Fruit fly (Drosophila melanogaster) whole organism, embryonic: Measurements from ENCODE around the gene CG34417.

Source experiments
- CG10366 ChIP-seq: fragments of 200-800 bp; sonication (Bioruptor generic); IDR thresholded peaks from 2 replicates; pipeline ENCODE4 v1.3.6; 2022; ENCODE audit warnings: missing biosample characterization, missing genetic modification characterization
- CG11093 ChIP-seq: fragments of 200-800 bp; sonication (Bioruptor generic); IDR thresholded peaks from 3 replicates; pipeline ENCODE4 v1.3.6; 2022; ENCODE audit warnings: missing biosample characterization, missing genetic modification characterization
- CG12236 ChIP-seq: fragments of 200-800 bp; sonication (Bioruptor generic); optimal IDR thresholded peaks from 2 replicates; lab custom pipeline; 2016; ENCODE audit warnings: missing biosample characterization, missing genetic modification characterization
- CG13624 ChIP-seq: fragments of 200-800 bp; sonication (Bioruptor generic); optimal IDR thresholded peaks from 2 replicates; lab custom pipeline; 2016; ENCODE audit warnings: missing biosample characterization, missing genetic modification characterization
- CG14014 ChIP-seq: fragments of 200-800 bp; sonication (Bioruptor generic); IDR thresholded peaks from 2 replicates; pipeline ENCODE4 v1.3.6; 2022; ENCODE audit warnings: missing biosample characterization, missing genetic modification characterization
- CG14860 ChIP-seq: fragments of 200-800 bp; sonication (Bioruptor generic); IDR thresholded peaks from 3 replicates; pipeline ENCODE4 v1.3.6; 2022; ENCODE audit warnings: missing biosample characterization, missing genetic modification characterization; ENCODE audit not compliant: partially characterized antibody
- CG15601 ChIP-seq: fragments of 200-800 bp; sonication (Bioruptor generic); optimal IDR thresholded peaks from 3 replicates; lab custom pipeline; 2019; ENCODE audit warnings: missing biosample characterization, mild to moderate bottlenecking, missing genetic modification characterization, moderate library complexity
- CG16779 ChIP-seq: fragments of 200-800 bp; sonication (Bioruptor generic); IDR thresholded peaks from 2 replicates; pipeline ENCODE4 v1.3.6; 2022; ENCODE audit warnings: missing biosample characterization, missing genetic modification characterization
- CG17361 ChIP-seq: fragments of 200-800 bp; sonication (Bioruptor generic); IDR thresholded peaks from 3 replicates; pipeline ENCODE4 v1.3.6; 2022; ENCODE audit warnings: missing biosample characterization, missing genetic modification characterization
- CG17912 ChIP-seq: fragments of 200-800 bp; sonication (Bioruptor generic); optimal IDR thresholded peaks from 2 replicates; lab custom pipeline; 2018; ENCODE audit warnings: missing biosample characterization, mild to moderate bottlenecking, missing genetic modification characterization
- CG2202 ChIP-seq: fragments of 200-800 bp; sonication (Bioruptor generic); optimal IDR thresholded peaks from 2 replicates; lab custom pipeline; 2018; ENCODE audit warnings: missing biosample characterization, mild to moderate bottlenecking, missing genetic modification characterization
- CG2678 ChIP-seq: fragments of 200-800 bp; sonication (Bioruptor generic); optimal IDR thresholded peaks from 3 replicates; lab custom pipeline; 2019; ENCODE audit warnings: missing biosample characterization, mild to moderate bottlenecking, missing genetic modification characterization, moderate library complexity
- CG8281 ChIP-seq: fragments of 200-800 bp; sonication (Bioruptor generic); optimal IDR thresholded peaks from 2 replicates; lab custom pipeline; 2018; ENCODE audit warnings: missing biosample characterization, mild to moderate bottlenecking, missing genetic modification characterization, moderate library complexity
- CG8359 ChIP-seq: fragments of 200-800 bp; sonication (Bioruptor generic); optimal IDR thresholded peaks from 2 replicates; lab custom pipeline; 2017; ENCODE audit warnings: missing biosample characterization, mild to moderate bottlenecking, missing genetic modification characterization, borderline replicate concordance
- CkIIα-i1 ChIP-seq: fragments of 200-800 bp; sonication (Bioruptor generic); IDR thresholded peaks from 2 replicates; pipeline ENCODE4 v1.3.6; 2022; ENCODE audit warnings: missing biosample characterization, missing genetic modification characterization
- D ChIP-seq, 2 experiments: fragments of 200-800 bp in 1 of 2; fragments of >200 bp in 1 of 2; sonication (Bioruptor generic) in 1 of 2; optimal IDR thresholded peaks; 2 replicates in 1 of 2; 3 replicates in 1 of 2; lab custom pipeline; 2017; ENCODE audit warnings: mild to moderate bottlenecking in 1 of 2, missing biosample characterization in 1 of 2, missing genetic modification characterization in 1 of 2, missing genetic modification reagents in 1 of 2
- Dek ChIP-seq: fragments of 200-800 bp; sonication (Bioruptor generic); optimal IDR thresholded peaks from 3 replicates; lab custom pipeline; 2019; ENCODE audit warnings: missing biosample characterization, mild to moderate bottlenecking, missing genetic modification characterization, moderate library complexity
- Drgx ChIP-seq: fragments of 200-800 bp; sonication (Bioruptor generic); IDR thresholded peaks from 2 replicates; pipeline ENCODE4 v1.3.6; 2022; ENCODE audit warnings: missing biosample characterization, missing genetic modification characterization
- H15 ChIP-seq: fragments of 200-800 bp; sonication (Bioruptor generic); IDR thresholded peaks from 3 replicates; pipeline ENCODE4 v1.3.6; 2022; ENCODE audit warnings: missing biosample characterization, missing genetic modification characterization
- Hmx ChIP-seq: fragments of 200-800 bp; sonication (Bioruptor generic); optimal IDR thresholded peaks from 2 replicates; lab custom pipeline; 2016; ENCODE audit warnings: missing biosample characterization, missing genetic modification characterization
- Hr78 ChIP-seq, 2 experiments: fragments of 200-800 bp in 1 of 2; fragments of >200 bp in 1 of 2; sonication (Bioruptor generic) in 1 of 2; optimal IDR thresholded peaks; 2 replicates each; lab custom pipeline; 2017 to 2019; ENCODE audit warnings: missing biosample characterization in 2 of 2, missing genetic modification characterization in 2 of 2, mild to moderate bottlenecking in 1 of 2, moderate library complexity in 1 of 2
- Pdp1 ChIP-seq, 2 experiments: fragments of 200-800 bp; sonication (Bioruptor generic); optimal IDR thresholded peaks; 3 replicates each; lab custom pipeline; 2016; ENCODE audit warnings: missing biosample characterization in 2 of 2, missing genetic modification characterization in 2 of 2, mild to moderate bottlenecking in 1 of 2, moderate library complexity in 1 of 2
- Poxn ChIP-seq: fragments of 200-800 bp; sonication (Bioruptor generic); IDR thresholded peaks from 2 replicates; pipeline ENCODE4 v1.3.6; 2022; ENCODE audit warnings: missing biosample characterization, missing genetic modification characterization
- Rfx ChIP-seq: fragments of 200-800 bp; sonication (Bioruptor generic); IDR thresholded peaks from 2 replicates; pipeline ENCODE4 v1.3.6; 2022; ENCODE audit warnings: missing biosample characterization, missing genetic modification characterization
- Stat92E ChIP-seq, 3 experiments: fragments of >200 bp in 2 of 3; fragments of 200-800 bp in 1 of 3; sonication (Bioruptor generic) in 1 of 3; optimal IDR thresholded peaks; 2 replicates each; lab custom pipeline; 2017 to 2019; ENCODE audit warnings: missing biosample characterization in 3 of 3, missing genetic modification characterization in 3 of 3, mild to moderate bottlenecking in 1 of 3, moderate library complexity in 1 of 3
- ac ChIP-seq: fragments of 200-800 bp; sonication (Bioruptor generic); optimal IDR thresholded peaks from 3 replicates; lab custom pipeline; 2017; ENCODE audit warnings: missing biosample characterization, mild to moderate bottlenecking, missing genetic modification characterization
- al ChIP-seq: fragments of 200-800 bp; sonication (Bioruptor generic); IDR thresholded peaks from 2 replicates; pipeline ENCODE4 v1.3.6; 2022; ENCODE audit warnings: missing biosample characterization, missing genetic modification characterization
- ase ChIP-seq: fragments of 200-800 bp; sonication (Bioruptor generic); IDR thresholded peaks from 3 replicates; pipeline ENCODE4 v1.3.6; 2022; ENCODE audit warnings: missing biosample characterization, missing genetic modification characterization
- bsh ChIP-seq, 2 experiments: fragments of 200-800 bp; sonication (Bioruptor generic); optimal IDR thresholded peaks; 2 replicates each; lab custom pipeline; 2017 to 2018; ENCODE audit warnings: mild to moderate bottlenecking in 2 of 2, missing biosample characterization in 2 of 2, missing genetic modification characterization in 2 of 2, moderate library complexity in 1 of 2
- crc ChIP-seq: fragments of 200-800 bp; sonication (Bioruptor generic); optimal IDR thresholded peaks from 2 replicates; lab custom pipeline; 2016; ENCODE audit warnings: missing biosample characterization, missing genetic modification characterization
- eve ChIP-seq, 2 experiments: fragments of >200 bp; optimal IDR thresholded peaks; 2 replicates each; lab custom pipeline; 2017; ENCODE audit warnings: missing biosample characterization in 2 of 2, missing genetic modification characterization in 2 of 2
- fd3F ChIP-seq: fragments of 200-800 bp; sonication (Bioruptor generic); optimal IDR thresholded peaks from 2 replicates; lab custom pipeline; 2018; ENCODE audit warnings: missing biosample characterization, mild to moderate bottlenecking, missing genetic modification characterization, moderate library complexity
- hbn ChIP-seq: fragments of 200-800 bp; sonication (Bioruptor generic); IDR thresholded peaks from 2 replicates; pipeline ENCODE4 v1.3.6; 2022; ENCODE audit warnings: missing biosample characterization, missing genetic modification characterization; ENCODE audit not compliant: partially characterized antibody
- kni ChIP-seq: fragments of 200-800 bp; sonication (Bioruptor generic); optimal IDR thresholded peaks from 3 replicates; lab custom pipeline; 2017; ENCODE audit warnings: mild to moderate bottlenecking, missing biosample characterization, missing genetic modification reagents, missing genetic modification characterization
- maf-S ChIP-seq: fragments of 200-800 bp; sonication (Bioruptor generic); optimal IDR thresholded peaks from 2 replicates; lab custom pipeline; 2016; ENCODE audit warnings: missing biosample characterization, missing genetic modification characterization
- otp ChIP-seq: fragments of 200-800 bp; sonication (Bioruptor generic); IDR thresholded peaks from 3 replicates; pipeline ENCODE4, ENCODE4 v1.3.6; 2022; ENCODE audit warnings: missing biosample characterization, missing genetic modification characterization
- pfk ChIP-seq: fragments of 200-800 bp; sonication (Bioruptor generic); optimal IDR thresholded peaks from 2 replicates; lab custom pipeline; 2018; ENCODE audit warnings: missing biosample characterization, mild to moderate bottlenecking, missing genetic modification characterization, moderate library complexity
- pros ChIP-seq: fragments of 200-800 bp; sonication (Bioruptor generic); optimal IDR thresholded peaks from 3 replicates; lab custom pipeline; 2019; ENCODE audit warnings: missing biosample characterization, mild to moderate bottlenecking, missing genetic modification characterization, moderate library complexity
- seq ChIP-seq: fragments of 200-800 bp; sonication (Bioruptor generic); IDR thresholded peaks from 2 replicates; pipeline ENCODE4 v1.3.6; 2022; ENCODE audit warnings: missing biosample characterization, missing genetic modification characterization
- sim ChIP-seq: fragments of 200-800 bp; sonication (Bioruptor generic); IDR thresholded peaks from 2 replicates; pipeline ENCODE4 v1.3.6; 2022; ENCODE audit warnings: missing biosample characterization, missing genetic modification characterization
- slp2 ChIP-seq: fragments of 200-800 bp; sonication (Bioruptor generic); optimal IDR thresholded peaks from 2 replicates; lab custom pipeline; 2016; ENCODE audit warnings: missing biosample characterization, missing genetic modification characterization
- sr ChIP-seq: fragments of 200-800 bp; sonication (Bioruptor generic); IDR thresholded peaks from 3 replicates; pipeline ENCODE4 v1.3.6; 2022; ENCODE audit warnings: missing biosample characterization, missing genetic modification characterization
- wdn ChIP-seq: fragments of 200-800 bp; sonication (Bioruptor generic); IDR thresholded peaks from 2 replicates; pipeline ENCODE4 v1.3.6; 2022; ENCODE audit warnings: missing biosample characterization, missing genetic modification characterization
- wek ChIP-seq: fragments of 200-800 bp; sonication (Bioruptor generic); optimal IDR thresholded peaks from 3 replicates; lab custom pipeline; 2018; ENCODE audit warnings: missing biosample characterization, mild to moderate bottlenecking, missing genetic modification characterization, moderate library complexity

CG34417 gene

DNA sequence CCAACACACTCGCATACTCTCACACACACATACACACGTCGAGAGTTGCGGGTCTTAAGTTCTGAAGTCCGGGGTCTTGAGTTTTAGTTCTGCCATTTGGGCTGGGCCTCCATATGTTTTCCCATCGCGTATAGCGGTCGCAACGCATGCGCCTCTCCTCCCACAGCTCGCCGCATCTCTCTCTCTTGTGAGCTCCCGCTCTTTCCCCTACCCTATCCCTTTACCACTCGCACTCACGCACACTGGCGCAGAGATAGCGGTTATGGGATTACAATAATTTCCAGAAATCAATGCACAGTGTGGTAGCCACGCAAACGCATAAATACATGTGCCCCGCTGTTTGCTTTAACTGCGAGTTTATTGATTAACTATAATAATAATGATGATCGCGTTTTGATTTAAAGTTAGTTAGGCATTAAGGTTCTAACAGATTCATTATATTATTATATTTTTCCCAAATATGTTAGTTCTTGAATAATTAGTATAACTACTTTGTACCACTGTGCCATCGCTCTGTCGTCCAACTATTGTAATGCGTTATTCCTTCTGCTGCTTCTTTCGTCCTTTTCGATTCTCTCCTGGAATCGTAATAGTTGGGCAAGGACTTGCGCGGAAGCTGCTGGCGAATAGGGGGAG is 61.2 kb downstream of the CG34417 start (continued):
- TF ChIP-seq Dek (peak; percentile 89), CG2202 (tag; lab: Kevin White, UChicago) (peak; percentile 85), Rfx (GFP tag; lab: Robert Waterston, UW) (peak; percentile 84), CG17361 (GFP tag; lab: Robert Waterston, UW) (peak; percentile 94), sim (GFP tag; lab: Robert Waterston, UW) (peak; percentile 84), D (optimal IDR thresholded peaks at IDR 0.05; lab: Kevin White, UChicago) (no peak), D (GFP tag; optimal IDR thresholded peaks at IDR 0.05; lab: Kevin White, UChicago) (peak; percentile 94), CG11093 (GFP tag; lab: Robert Waterston, UW) (peak; percentile 87), ac (GFP tag; lab: Kevin White, UChicago) (peak; percentile 75), slp2 (peak; percentile 73), bsh (GFP tag; optimal IDR thresholded peaks at IDR 0.05; lab: Kevin White, UChicago) (peak; percentile 85 to 92), CkIIα-i1 (GFP tag; lab: Robert Waterston, UW) (peak; percentile 24; the same call in 1 of the 2 replicates), CG14860 (peak; percentile 70), maf-S (peak; percentile 74), Stat92E (GFP tag; optimal IDR thresholded peaks at IDR 0.05; lab: Kevin White, UChicago) (peak in 1 of 3 experiments; percentile 47), CG15601 (tag; lab: Kevin White, UChicago) (peak; percentile 85), Hmx (GFP tag; lab: Kevin White, UChicago) (peak; percentile 63), wdn (GFP tag; lab: Robert Waterston, UW) (peak; percentile 78), Hr78 (GFP tag; optimal IDR thresholded peaks at IDR 0.05; lab: Kevin White, UChicago) (peak in 1 of 2 experiments; percentile 73), CG8281 (peak; percentile 80), kni (GFP tag; lab: Kevin White, UChicago) (peak; percentile 74), pros (GFP tag; lab: Kevin White, UChicago) (peak; percentile 94), Pdp1 (GFP tag; optimal IDR thresholded peaks at IDR 0.05; lab: Kevin White, UChicago) (peak; percentile 85 to 90), CG16779 (GFP tag; lab: Robert Waterston, UW) (peak; percentile 56), CG13624 (GFP tag; lab: Kevin White, UChicago) (peak; percentile 74), sr (peak; percentile 54; the same call in 2 of the 3 replicates), eve (GFP tag; optimal IDR thresholded peaks at IDR 0.05; lab: Kevin White, UChicago) (peak in 1 of 2 experiments; percentile 97), pfk (GFP tag; lab: Kevin White, UChicago) (no peak), hbn (no peak), CG8359 (GFP tag; lab: Kevin White, UChicago) (peak; percentile 86), crc (GFP tag; lab: Kevin White, UChicago) (peak; percentile 53), H15 (peak; percentile 75; the same call in 2 of the 3 replicates), Poxn (peak; percentile 58; the same call in 1 of the 2 replicates), ase (peak; percentile 82), fd3F (peak; percentile 87), CG10366 (GFP tag; lab: Robert Waterston, UW) (peak; percentile 79), otp (GFP tag; lab: Robert Waterston, UW) (peak; percentile 81), Drgx (GFP tag; lab: Robert Waterston, UW) (peak; percentile 86), CG2678 (peak; percentile 96), CG14014 (GFP tag; lab: Robert Waterston, UW) (peak; percentile 89), seq (peak; percentile 91), al (GFP tag; lab: Robert Waterston, UW) (peak; percentile 38), CG17912 (GFP tag; lab: Kevin White, UChicago) (peak; percentile 69), CG12236 (GFP tag; lab: Kevin White, UChicago) (peak; percentile 66), wek (peak; percentile 71)
